Worm (Caenorhabditis elegans) whole organism, early embryonic: Measurements from ENCODE around the gene mrg-1.

ENCODE experiments used
- B0310.2 ChIP-seq: sonication (generic microtip); optimal IDR thresholded peaks from 2 replicates; lab custom pipeline; 2016; ENCODE audit warnings: mild to moderate bottlenecking, missing genetic modification characterization, missing compliant biosample characterization
- ets-7 ChIP-seq: sonication (generic microtip); optimal IDR thresholded peaks from 2 replicates; lab custom pipeline; 2016; ENCODE audit warnings: missing genotype, missing genetic modification characterization, missing compliant biosample characterization
- tra-4 ChIP-seq: sonication (generic microtip); optimal IDR thresholded peaks from 2 replicates; lab custom pipeline; 2017; ENCODE audit warnings: missing genetic modification characterization, missing compliant biosample characterization

DNA sequence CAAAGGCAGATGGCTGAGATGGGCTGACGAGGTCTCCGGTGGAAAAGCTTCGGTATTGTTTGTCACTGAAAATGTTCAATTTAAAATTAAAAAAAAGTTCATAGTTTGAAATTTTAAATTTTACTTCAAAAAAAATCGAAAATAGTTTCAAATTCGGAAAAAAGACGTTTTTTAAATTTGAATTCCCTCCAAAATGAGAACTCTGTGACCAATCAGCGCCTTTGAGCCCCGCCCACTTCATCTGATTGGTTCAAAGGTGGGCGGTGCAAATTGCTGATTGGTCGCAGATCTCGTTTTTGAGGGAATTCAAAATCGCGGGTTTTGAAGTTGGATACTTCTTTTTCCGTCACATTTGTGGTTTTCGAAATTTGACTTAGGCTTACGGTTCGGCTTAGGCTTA, 36.2 kb downstream of the mrg-1 start:
- TF ChIP-seq tra-4 (tag; lab: Kevin White, UChicago) (no peak), B0310.2 (no peak), ets-7 (tag; lab: Kevin White, UChicago) (no peak)
